Worm (Caenorhabditis elegans) whole organism, L4 larva: ENCODE results near the gene K04G7.1.

ENCODE experiments used
- F26F4.8 ChIP-seq: fragments of 200-800 bp; sonication (Bioruptor generic); conservative IDR thresholded peaks from 2 replicates; pipeline ENCODE4 v1.3.6; 2022; ENCODE audit warnings: missing genetic modification characterization, missing compliant biosample characterization
- F44E2.7 ChIP-seq: fragments of 200-800 bp; sonication (Bioruptor generic); IDR thresholded peaks from 2 replicates; pipeline ENCODE4 v2.1.2; 2022; ENCODE audit warnings: missing genetic modification characterization, missing compliant biosample characterization
- T20F7.1 ChIP-seq: fragments of 200-800 bp; sonication (Bioruptor generic); optimal IDR thresholded peaks from 2 replicates; lab custom pipeline; 2018; ENCODE audit warnings: mild to moderate bottlenecking, missing genetic modification characterization, missing compliant biosample characterization
- T26A8.4 ChIP-seq: fragments of 200-800 bp; sonication (Bioruptor generic); IDR thresholded peaks from 2 replicates; pipeline ENCODE4 v1.3.6; 2022; ENCODE audit warnings: missing genetic modification characterization, missing compliant biosample characterization
- Y5F2A.4 ChIP-seq: fragments of 200-800 bp; sonication (Bioruptor generic); optimal IDR thresholded peaks from 2 replicates; lab custom pipeline; 2018; ENCODE audit warnings: mild to moderate bottlenecking, missing genetic modification characterization, missing compliant biosample characterization
- ZK546.5 ChIP-seq, 2 experiments: sonication (generic microtip); optimal IDR thresholded peaks; 2 replicates each; lab custom pipeline; 2017; ENCODE audit warnings: missing biosample characterization in 2 of 2, missing genetic modification characterization in 2 of 2
- aha-1 ChIP-seq: fragments of 150-350 bp; peaks from one replicate; lab custom pipeline; 2014; ENCODE audit warnings: missing biosample characterization, missing genetic modification characterization
- arid-1 ChIP-seq: fragments of 200-800 bp; sonication (Bioruptor generic); conservative IDR thresholded peaks from 2 replicates; pipeline ENCODE4 v1.3.6; 2022; ENCODE audit warnings: missing genetic modification reagents, missing genetic modification characterization, missing compliant biosample characterization
- ctbp-1 ChIP-seq: fragments of 200-800 bp; sonication (Bioruptor generic); IDR thresholded peaks from 2 replicates; pipeline ENCODE4 v1.3.6; 2022; ENCODE audit warnings: missing genetic modification reagents, missing genetic modification characterization, missing compliant biosample characterization
- daf-12 ChIP-seq: fragments of 150-350 bp; optimal IDR thresholded peaks from 2 replicates; lab custom pipeline; 2014; ENCODE audit warnings: missing biosample characterization, missing genetic modification reagents, missing genetic modification characterization
- daf-8 ChIP-seq: fragments of 200-800 bp; sonication (Bioruptor generic); IDR thresholded peaks from 2 replicates; pipeline ENCODE4 v1.3.6; 2022; ENCODE audit warnings: missing genetic modification characterization, missing compliant biosample characterization
- dmd-8 ChIP-seq: fragments of 200-800 bp; sonication (Bioruptor generic); IDR thresholded peaks from 2 replicates; pipeline ENCODE4 v1.3.6; 2022; ENCODE audit warnings: missing genetic modification characterization, missing compliant biosample characterization
- dpl-1 ChIP-seq: fragments of 150-350 bp; optimal IDR thresholded peaks from 2 replicates; lab custom pipeline; 2014; ENCODE audit warnings: missing biosample characterization, missing genetic modification reagents, missing genetic modification characterization
- duxl-1 ChIP-seq: sonication (generic microtip); optimal IDR thresholded peaks from 2 replicates; lab custom pipeline; 2016; ENCODE audit warnings: mild to moderate bottlenecking, missing genetic modification characterization, moderate library complexity, missing compliant biosample characterization; ENCODE audit not compliant: poor library complexity
- egl-43 ChIP-seq: fragments of 200-800 bp; sonication (Bioruptor generic); IDR thresholded peaks from 2 replicates; pipeline ENCODE4 v1.3.6; 2022; ENCODE audit warnings: missing genetic modification reagents, missing genetic modification characterization, missing compliant biosample characterization
- fkh-10 ChIP-seq: fragments of 150-350 bp; optimal IDR thresholded peaks from 2 replicates; lab custom pipeline; 2014; ENCODE audit warnings: missing biosample characterization, missing genetic modification reagents, missing genetic modification characterization
- fos-1 ChIP-seq: fragments of 150-350 bp; optimal IDR thresholded peaks from 2 replicates; lab custom pipeline; 2014; ENCODE audit warnings: missing biosample characterization, missing genetic modification characterization
- hif-1 ChIP-seq, 2 experiments: sonication (generic microtip); optimal IDR thresholded peaks; 2 replicates each; lab custom pipeline; 2016 to 2017; ENCODE audit warnings: missing compliant biosample characterization in 2 of 2, missing genetic modification characterization in 2 of 2, missing genetic modification reagents in 2 of 2, missing genotype in 2 of 2, mild to moderate bottlenecking in 1 of 2
- hlh-30 ChIP-seq: sonication (generic microtip); optimal IDR thresholded peaks from 2 replicates; lab custom pipeline; 2017; ENCODE audit warnings: antibody characterized with exemption, mild to moderate bottlenecking, missing genetic modification characterization, missing compliant biosample characterization; ENCODE audit not compliant: insufficient read depth
- lin-29 ChIP-seq: fragments of 200-800 bp; sonication (Bioruptor generic); IDR thresholded peaks from 2 replicates; pipeline ENCODE4 v1.3.6; 2022; ENCODE audit warnings: missing genetic modification reagents, missing genetic modification characterization, missing compliant biosample characterization
- lin-38 ChIP-seq: fragments of 200-800 bp; sonication (Bioruptor generic); IDR thresholded peaks from 2 replicates; pipeline ENCODE4 v1.3.6; 2022; ENCODE audit warnings: missing genetic modification reagents, missing genetic modification characterization, missing compliant biosample characterization
- lsy-2 ChIP-seq, 2 experiments: fragments of 150-350 bp in 1 of 2; sonication (generic microtip) in 1 of 2; optimal IDR thresholded peaks; 2 replicates each; lab custom pipeline; 2014 to 2017; ENCODE audit warnings: missing biosample characterization in 2 of 2, missing genetic modification characterization in 2 of 2
- madf-9 ChIP-seq: fragments of 200-800 bp; sonication (Bioruptor generic); conservative IDR thresholded peaks from 2 replicates; pipeline ENCODE4 v1.3.6; 2022; ENCODE audit warnings: missing genetic modification reagents, missing genetic modification characterization, missing compliant biosample characterization
- mdl-1 ChIP-seq, 2 experiments: fragments of 150-350 bp in 1 of 2; sonication (generic microtip) in 1 of 2; optimal IDR thresholded peaks; 2 replicates each; lab custom pipeline; 2014 to 2017; ENCODE audit warnings: missing biosample characterization in 2 of 2, missing genetic modification characterization in 2 of 2
- mdt-29 ChIP-seq: fragments of 200-800 bp; sonication (Bioruptor generic); IDR thresholded peaks from 2 replicates; pipeline ENCODE4 v1.3.6; 2022; ENCODE audit warnings: missing genetic modification reagents, missing genetic modification characterization, missing compliant biosample characterization
- mep-1 ChIP-seq: fragments of 150-350 bp; sonication (generic microtip); optimal IDR thresholded peaks from 3 replicates; lab custom pipeline; 2014; ENCODE audit warnings: missing biosample characterization, missing genetic modification characterization
- mes-2 ChIP-seq: sonication (generic microtip); optimal IDR thresholded peaks from 2 replicates; lab custom pipeline; 2016; ENCODE audit warnings: missing genotype, mild to moderate bottlenecking, missing genetic modification characterization, missing compliant biosample characterization; ENCODE audit not compliant: poor library complexity, severe bottlenecking
- mxl-3 ChIP-seq: fragments of 200-800 bp; sonication (Bioruptor generic); optimal IDR thresholded peaks from 2 replicates; lab custom pipeline; 2018; ENCODE audit warnings: mild to moderate bottlenecking, missing genetic modification characterization, missing compliant biosample characterization
- nhr-11 ChIP-seq: fragments of 150-350 bp; optimal IDR thresholded peaks from 2 replicates; lab custom pipeline; 2014; ENCODE audit warnings: missing biosample characterization, missing genetic modification characterization
- nhr-111 ChIP-seq: fragments of 200-800 bp; sonication (Bioruptor generic); optimal IDR thresholded peaks from 2 replicates; lab custom pipeline; 2018; ENCODE audit warnings: mild to moderate bottlenecking, missing genetic modification characterization, missing compliant biosample characterization
- nhr-28 ChIP-seq: fragments of 150-350 bp; optimal IDR thresholded peaks from 2 replicates; lab custom pipeline; 2014; ENCODE audit warnings: missing biosample characterization, missing genetic modification characterization
- nhr-42 ChIP-seq: fragments of 200-800 bp; sonication (Bioruptor generic); IDR thresholded peaks from 2 replicates; pipeline ENCODE4 v1.3.6; 2022; ENCODE audit warnings: missing genetic modification characterization, missing compliant biosample characterization
- nhr-48 ChIP-seq: sonication (generic microtip); optimal IDR thresholded peaks from 2 replicates; lab custom pipeline; 2016; ENCODE audit warnings: mild to moderate bottlenecking, missing genetic modification characterization, missing compliant biosample characterization
- nhr-6 ChIP-seq: fragments of 150-350 bp; optimal IDR thresholded peaks from 2 replicates; lab custom pipeline; 2014; ENCODE audit warnings: missing biosample characterization, missing genetic modification characterization
- nhr-76 ChIP-seq: fragments of 150-350 bp; optimal IDR thresholded peaks from 2 replicates; lab custom pipeline; 2014; ENCODE audit warnings: missing biosample characterization, missing genetic modification characterization
- pha-4 ChIP-seq, 2 experiments: fragments of 150-350 bp in 1 of 2; fragments of 200-800 bp in 1 of 2; sonication (Bioruptor generic) in 1 of 2; IDR thresholded peaks in 1 of 2; optimal IDR thresholded peaks in 1 of 2; 2 replicates each; pipeline versions ENCODE4 v1.3.6 to Lab custom; 2014 to 2022; ENCODE audit warnings: missing genetic modification characterization in 2 of 2, missing genetic modification reagents in 2 of 2, missing biosample characterization in 1 of 2, missing compliant biosample characterization in 1 of 2
- php-3 ChIP-seq: fragments of 200-800 bp; sonication (Bioruptor generic); IDR thresholded peaks from 2 replicates; pipeline ENCODE4 v1.3.6; 2022; ENCODE audit warnings: missing genetic modification reagents, missing genetic modification characterization, missing compliant biosample characterization
- rbr-2 ChIP-seq: sonication (generic microtip); optimal IDR thresholded peaks from 2 replicates; lab custom pipeline; 2016; ENCODE audit warnings: missing genotype, missing genetic modification characterization, missing compliant biosample characterization
- saeg-2 ChIP-seq: fragments of 200-800 bp; sonication (Bioruptor generic); IDR thresholded peaks from 2 replicates; pipeline ENCODE4 v1.3.6; 2022; ENCODE audit warnings: missing genetic modification reagents, missing genetic modification characterization, missing compliant biosample characterization
- set-16 ChIP-seq: fragments of 200-800 bp; sonication (Bioruptor generic); IDR thresholded peaks from 2 replicates; pipeline ENCODE4 v1.3.6; 2022; ENCODE audit warnings: missing genetic modification reagents, missing genetic modification characterization, missing compliant biosample characterization
- spr-1 ChIP-seq: sonication (generic microtip); optimal IDR thresholded peaks from 2 replicates; lab custom pipeline; 2016; ENCODE audit warnings: mild to moderate bottlenecking, missing genetic modification characterization, missing compliant biosample characterization
- tra-1 ChIP-seq: fragments of 200-800 bp; sonication (Bioruptor generic); IDR thresholded peaks from 2 replicates; pipeline ENCODE4 v1.3.6; 2022; ENCODE audit warnings: missing genetic modification reagents, missing genetic modification characterization, missing compliant biosample characterization
- unc-62 ChIP-seq, 3 experiments: fragments of 150-350 bp in 1 of 3; sonication (generic microtip); optimal IDR thresholded peaks in 2 of 3; peaks in 1 of 3; 1 replicate in 1 of 3; 2 replicates in 2 of 3; lab custom pipeline; 2014 to 2017; ENCODE audit warnings: missing biosample characterization in 3 of 3, missing genetic modification characterization in 3 of 3, missing genetic modification reagents in 3 of 3, missing genotype in 1 of 3
- zag-1 ChIP-seq: fragments of 150-350 bp; optimal IDR thresholded peaks from 2 replicates; lab custom pipeline; 2014; ENCODE audit warnings: missing biosample characterization, missing genetic modification characterization
- zfp-2 ChIP-seq: sonication (generic microtip); optimal IDR thresholded peaks from 2 replicates; lab custom pipeline; 2016; ENCODE audit warnings: mild to moderate bottlenecking, missing genetic modification characterization, missing compliant biosample characterization
- zfp-3 ChIP-seq: fragments of 200-800 bp; sonication (Bioruptor generic); conservative IDR thresholded peaks from 2 replicates; pipeline ENCODE4 v1.3.6; 2022; ENCODE audit warnings: missing genetic modification reagents, missing genetic modification characterization, missing compliant biosample characterization
- ztf-11 ChIP-seq: fragments of 150-350 bp; optimal IDR thresholded peaks from 2 replicates; lab custom pipeline; 2014; ENCODE audit warnings: missing biosample characterization, missing genetic modification characterization

K04G7.1 gene

DNA sequence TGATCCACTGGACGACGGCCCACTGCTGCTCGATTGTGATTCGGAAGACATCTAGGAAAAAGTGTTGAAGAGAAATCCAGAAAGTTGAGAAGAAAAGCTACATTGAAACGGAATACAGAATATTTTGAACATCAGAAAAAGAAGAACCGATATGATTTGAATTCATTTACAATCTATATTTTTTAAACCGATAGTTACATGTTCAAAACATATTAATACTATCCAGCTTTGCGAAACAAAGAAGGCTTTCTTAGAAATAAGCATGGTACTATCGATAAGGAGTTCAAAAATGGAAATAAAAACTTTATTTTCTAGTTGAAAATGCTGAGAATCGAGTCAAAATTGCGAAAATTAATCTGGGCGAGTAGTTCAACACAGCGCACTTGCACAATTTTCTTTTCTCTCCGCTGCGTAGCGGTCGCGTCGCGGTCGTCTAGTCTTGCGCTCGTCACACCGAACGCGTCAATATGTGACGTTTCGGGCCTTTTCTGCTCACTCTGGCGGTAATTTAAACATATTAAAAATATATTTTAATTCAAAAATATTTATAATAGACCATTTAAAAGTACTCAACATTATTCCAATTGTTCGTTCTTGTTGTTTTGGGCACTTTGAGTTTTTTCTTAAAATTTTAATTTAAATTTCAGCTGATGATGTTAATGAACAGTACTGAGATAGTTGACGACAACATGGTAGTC, at the start of gene K04G7.1, which contains the start of gene syf-2:
Gene K04G7.1, plus strand, starts transcription at position 648 of the 698 bp plus-strand sequence.
Gene syf-2, minus strand, starts transcription at position 51 of the 698 bp plus-strand sequence.
- TF ChIP-seq mdt-29 (peak; percentile 45; the same call in 1 of the 2 replicates), zag-1 (tag; lab: Kevin White, UChicago) (peak; percentile 2), rbr-2 (tag; lab: Kevin White, UChicago) (peak; percentile 87), lin-29 (no peak), hlh-30 (tag; lab: Kevin White, UChicago) (peak; percentile 94), duxl-1 (peak; percentile 16), aha-1 (tag; lab: Kevin White, UChicago) (peak; percentile 87), lin-38 (peak; percentile 91), unc-62 (GFP tag; optimal IDR thresholded peaks at IDR 0.05 in 1 of 2; lab: Kevin White, UChicago) (peak in 1 of 2 experiments; percentile 62), unc-62 (tag; optimal IDR thresholded peaks at IDR 0.05; lab: Kevin White, UChicago) (no peak), saeg-2 (GFP tag; lab: Robert Waterston, UW) (peak; percentile 74; the same call in 1 of the 2 replicates), mxl-3 (GFP tag; lab: Kevin White, UChicago) (peak; percentile 27), nhr-6 (peak; percentile 78), tra-1 (GFP tag; lab: Robert Waterston, UW) (0 out of 2 replicates have a peak, but pooled peaks have one; percentile 57), arid-1 (peak; percentile 78), pha-4 (GFP tag; IDR thresholded peaks at IDR 0.05; lab: Robert Waterston, UW) (peak; percentile 86), pha-4 (tag; optimal IDR thresholded peaks at IDR 0.05; lab: Kevin White, UChicago) (no peak), lsy-2 (tag; optimal IDR thresholded peaks at IDR 0.05; lab: Kevin White, UChicago) (peak; percentile 47 to 96), zfp-2 (tag; lab: Kevin White, UChicago) (peak; percentile 80), mdl-1 (tag; optimal IDR thresholded peaks at IDR 0.05; lab: Kevin White, UChicago) (peak in 1 of 2 experiments; percentile 48), F44E2.7 (GFP tag; lab: Robert Waterston, UW) (no peak), T20F7.1 (peak; percentile 91), T26A8.4 (GFP tag; lab: Robert Waterston, UW) (peak; percentile 59; the same call in 1 of the 2 replicates), ztf-11 (no peak), fos-1 (tag; lab: Kevin White, UChicago) (no peak), zfp-3 (peak; percentile 81), nhr-28 (tag; lab: Kevin White, UChicago) (peak; percentile 76), nhr-42 (GFP tag; lab: Robert Waterston, UW) (peak; percentile 86), spr-1 (tag; lab: Kevin White, UChicago) (peak; percentile 23), Y5F2A.4 (GFP tag; lab: Kevin White, UChicago) (no peak), php-3 (GFP tag; lab: Robert Waterston, UW) (no peak), mes-2 (peak; percentile 91), hif-1 (tag; optimal IDR thresholded peaks at IDR 0.05; lab: Kevin White, UChicago) (peak in 1 of 2 experiments; percentile 79), egl-43 (GFP tag; lab: Robert Waterston, UW) (peak; percentile 67; the same call in 1 of the 2 replicates), mep-1 (peak; percentile 96), F26F4.8 (GFP tag; lab: Robert Waterston, UW) (no peak), nhr-76 (tag; lab: Kevin White, UChicago) (no peak), nhr-11 (tag; lab: Kevin White, UChicago) (peak; percentile 85), dmd-8 (GFP tag; lab: Robert Waterston, UW) (no peak), ctbp-1 (GFP tag; lab: Robert Waterston, UW) (peak; percentile 53; the same call in 1 of the 2 replicates), ZK546.5 (tag; optimal IDR thresholded peaks at IDR 0.05; lab: Kevin White, UChicago) (peak in 1 of 2 experiments; percentile 18), nhr-48 (tag; lab: Kevin White, UChicago) (peak; percentile 28), daf-12 (tag; lab: Kevin White, UChicago) (no peak), daf-8 (GFP tag; lab: Robert Waterston, UW) (no peak), nhr-111 (no peak), dpl-1 (GFP tag; lab: Kevin White, UChicago) (peak; percentile 95), set-16 (GFP tag; lab: Robert Waterston, UW) (peak; percentile 27; the same call in 1 of the 2 replicates), madf-9 (GFP tag; lab: Robert Waterston, UW) (peak; percentile 42; the same call in 1 of the 2 replicates), fkh-10 (GFP tag; lab: Kevin White, UChicago) (peak; percentile 88)
